Worm (Caenorhabditis elegans): ENCODE data around the gene flp-15.
A peak's percentile ranks its signal among the peaks of the same experiment; 100 is the strongest.

Gene flp-15

DNA sequence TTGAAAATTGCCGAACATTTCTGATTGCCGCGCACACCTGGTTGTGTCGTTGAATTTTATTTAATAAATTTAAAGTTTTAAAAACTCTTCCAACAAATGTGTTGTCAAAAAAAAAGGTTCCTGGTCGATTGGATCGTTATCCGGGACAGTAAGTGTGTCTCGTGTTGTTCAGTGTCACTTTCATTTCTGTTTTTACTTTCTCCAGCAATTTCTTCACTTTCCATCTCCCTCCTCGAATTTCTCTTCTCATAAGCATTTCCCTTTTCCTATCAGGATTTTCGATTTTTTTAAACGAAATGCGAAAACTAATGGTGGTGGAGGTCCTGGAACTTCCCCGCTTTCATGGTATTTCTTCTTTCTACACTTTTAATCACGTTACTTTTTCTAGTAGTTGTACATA lies 27.9 kb upstream of the flp-15 start:
- peak; percentile 78 for TF ChIP-seq blmp-1 (tag; optimal IDR thresholded peaks at IDR 0.05)
- no peak for TF ChIP-seq hlh-1 (tag; optimal IDR thresholded peaks at IDR 0.05)

DNA sequence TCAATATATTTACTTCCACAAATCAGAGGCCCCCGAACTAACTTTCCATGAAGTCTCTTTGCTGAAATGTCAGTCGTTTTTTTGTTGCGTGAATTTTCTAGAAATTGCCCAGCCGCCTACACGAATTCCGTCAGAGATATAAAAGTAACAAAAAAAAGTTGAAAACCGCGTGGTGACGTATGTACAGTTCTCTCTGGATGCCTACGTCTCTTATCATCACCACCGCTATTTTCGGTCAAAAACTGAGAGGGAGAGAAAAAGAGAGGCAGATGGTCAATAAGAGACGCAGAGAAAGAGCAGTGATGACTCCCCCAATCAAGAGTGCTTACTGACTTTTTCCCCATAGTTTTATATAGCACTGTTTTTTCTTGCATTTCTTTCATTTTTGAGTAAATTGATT lies 26.4 kb upstream of the flp-15 start:
- TF ChIP-seq ceh-39 (tag; optimal IDR thresholded peaks at IDR 0.05) (no peak), unc-39 (tag; optimal IDR thresholded peaks at IDR 0.05) (no peak), cnd-1 (tag; optimal IDR thresholded peaks at IDR 0.05) (peak; percentile 53), unc-120 (tag; optimal IDR thresholded peaks at IDR 0.05; ENCODE audit: poor library complexity, severe bottlenecking) (peak; percentile 52), lin-13 (tag; optimal IDR thresholded peaks at IDR 0.05) (no peak), pha-4 (tag; optimal IDR thresholded peaks at IDR 0.05) (peak; percentile 59), sptf-1 (tag; optimal IDR thresholded peaks at IDR 0.05) (no peak), nhr-28 (tag; optimal IDR thresholded peaks at IDR 0.05) (no peak)

DNA sequence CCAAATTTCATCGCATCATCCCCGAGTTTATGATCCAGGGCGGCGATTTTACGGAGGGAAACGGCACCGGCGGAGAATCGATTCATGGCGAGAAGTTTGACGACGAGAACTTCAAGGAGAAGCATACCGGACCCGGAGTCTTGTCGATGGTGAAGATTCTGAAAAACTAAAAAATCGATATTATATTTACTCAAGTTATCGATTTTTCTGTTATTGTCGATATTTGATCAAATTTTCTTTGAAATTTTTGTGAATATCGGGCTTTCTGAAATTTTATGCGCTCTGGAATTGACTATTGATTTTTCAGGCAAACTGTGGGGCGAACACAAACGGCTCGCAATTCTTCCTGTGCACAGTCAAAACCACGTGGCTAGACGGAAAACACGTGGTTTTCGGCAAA lies 25.5 kb upstream of the flp-15 start:
- no peak for TF ChIP-seq ztf-11 (tag; optimal IDR thresholded peaks at IDR 0.05)
- no peak for TF ChIP-seq nhr-76 (tag; optimal IDR thresholded peaks at IDR 0.05)
- TF ChIP-seq mab-5 (tag; optimal IDR thresholded peaks at IDR 0.05) = no peak
- TF ChIP-seq bed-3 (GFP tag; optimal IDR thresholded peaks at IDR 0.05) = no peak
- no peak for TF ChIP-seq ham-2 (GFP tag; optimal IDR thresholded peaks at IDR 0.05)

DNA sequence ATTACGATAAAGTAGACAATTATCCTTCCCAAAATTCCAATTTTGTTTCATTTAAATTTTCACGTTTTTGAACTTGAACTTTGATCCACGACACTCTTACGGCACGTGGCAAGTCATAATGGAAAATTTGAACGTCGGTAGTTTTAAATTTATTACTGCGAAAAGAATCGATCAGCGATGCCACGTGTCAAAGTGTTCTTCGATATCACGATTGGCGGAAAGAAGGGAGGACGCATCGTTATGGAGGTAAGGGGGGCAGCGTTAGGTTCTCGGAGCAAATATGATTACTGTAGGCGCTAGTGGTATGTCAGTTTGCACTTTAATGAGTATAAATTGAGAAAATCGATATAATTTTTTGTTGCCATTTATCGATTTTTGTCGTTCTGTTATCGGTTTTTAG lies 24.9 kb upstream of the flp-15 start, which contains the start of gene cyn-2:
TSS of gene cyn-2 (plus strand) at position 114 of the 400 bp plus-strand sequence.
- no peak for TF ChIP-seq ceh-39 (tag; optimal IDR thresholded peaks at IDR 0.05)
- TF ChIP-seq ham-2 (GFP tag; optimal IDR thresholded peaks at IDR 0.05) = no peak
- no peak for TF ChIP-seq ceh-83 (GFP tag; optimal IDR thresholded peaks at IDR 0.05)
- TF ChIP-seq flh-1 (GFP tag; optimal IDR thresholded peaks at IDR 0.05) = no peak
- TF ChIP-seq elt-1 (tag; optimal IDR thresholded peaks at IDR 0.05; ENCODE audit: borderline replicate concordance, insufficient read depth) = no peak
- TF ChIP-seq tbx-8 (GFP tag; optimal IDR thresholded peaks at IDR 0.05) = no peak
- no peak for TF ChIP-seq cnd-1 (tag; optimal IDR thresholded peaks at IDR 0.05)
- TF ChIP-seq mls-2 (tag; optimal IDR thresholded peaks at IDR 0.05) = no peak
- TF ChIP-seq bed-3 (GFP tag; optimal IDR thresholded peaks at IDR 0.05) = no peak
- no peak for TF ChIP-seq lin-32 (GFP tag; optimal IDR thresholded peaks at IDR 0.05)
- no peak for TF ChIP-seq zip-8 (tag; optimal IDR thresholded peaks at IDR 0.05)
- no peak for TF ChIP-seq unc-120 (tag; optimal IDR thresholded peaks at IDR 0.05; ENCODE audit: poor library complexity, severe bottlenecking)
- no peak for TF ChIP-seq sptf-1 (tag; optimal IDR thresholded peaks at IDR 0.05)
- no peak for TF ChIP-seq drap-1 (GFP tag; optimal IDR thresholded peaks at IDR 0.05)
- TF ChIP-seq sem-2 (GFP tag; optimal IDR thresholded peaks at IDR 0.05) = no peak

DNA sequence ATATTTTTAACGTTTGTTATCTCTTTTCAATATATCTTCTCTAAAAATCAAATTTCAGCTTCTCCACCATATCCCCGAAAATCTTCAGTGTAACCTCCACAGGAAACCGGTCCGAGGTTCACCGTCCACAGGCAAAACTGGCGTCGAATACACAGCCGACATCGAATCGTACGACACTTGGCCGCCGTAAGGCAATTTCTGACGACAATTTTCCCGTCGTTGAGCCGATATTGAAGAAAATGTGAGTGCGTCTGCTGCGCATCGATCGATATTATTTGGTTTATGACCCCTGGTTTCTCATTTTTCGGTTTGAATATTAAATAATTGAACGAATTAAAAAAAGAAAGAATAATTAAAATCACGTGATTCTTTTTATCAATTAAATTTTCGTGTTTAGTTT lies 19.6 kb upstream of the flp-15 start, which contains the start of gene cul-2:
TSS of gene cul-2 (plus strand) at position 59 of the 400 bp plus-strand sequence.
- TF ChIP-seq pha-4 (tag; optimal IDR thresholded peaks at IDR 0.05) = peak; percentile 7
- TF ChIP-seq lin-13 (tag; optimal IDR thresholded peaks at IDR 0.05) = no peak
- no peak for TF ChIP-seq zip-8 (tag; optimal IDR thresholded peaks at IDR 0.05)
- TF ChIP-seq tbx-8 (GFP tag; optimal IDR thresholded peaks at IDR 0.05) = no peak
- no peak for TF ChIP-seq bed-3 (GFP tag; optimal IDR thresholded peaks at IDR 0.05)
- peak; percentile 49 for TF ChIP-seq ceh-39 (tag; optimal IDR thresholded peaks at IDR 0.05)
- peak; percentile 15 for TF ChIP-seq ces-1 (GFP tag; optimal IDR thresholded peaks at IDR 0.05)
- no peak for TF ChIP-seq elt-3 (tag; optimal IDR thresholded peaks at IDR 0.05)
- peak; percentile 44 for TF ChIP-seq mep-1 (tag; optimal IDR thresholded peaks at IDR 0.05)
- no peak for TF ChIP-seq mab-5 (tag; optimal IDR thresholded peaks at IDR 0.05)
- TF ChIP-seq nhr-28 (tag; optimal IDR thresholded peaks at IDR 0.05) = no peak
- TF ChIP-seq unc-62 (GFP tag; optimal IDR thresholded peaks at IDR 0.05) = no peak
- TF ChIP-seq ceh-43 (GFP tag; optimal IDR thresholded peaks at IDR 0.05) = no peak
- TF ChIP-seq drap-1 (GFP tag; optimal IDR thresholded peaks at IDR 0.05) = no peak
- TF ChIP-seq hlh-1 (tag; optimal IDR thresholded peaks at IDR 0.05) = no peak
- TF ChIP-seq ham-2 (GFP tag; optimal IDR thresholded peaks at IDR 0.05) = no peak
- no peak for TF ChIP-seq nhr-12 (tag; optimal IDR thresholded peaks at IDR 0.05)
- no peak for TF ChIP-seq cnd-1 (tag; optimal IDR thresholded peaks at IDR 0.05)
- no peak for TF ChIP-seq nhr-76 (tag; optimal IDR thresholded peaks at IDR 0.05)

DNA sequence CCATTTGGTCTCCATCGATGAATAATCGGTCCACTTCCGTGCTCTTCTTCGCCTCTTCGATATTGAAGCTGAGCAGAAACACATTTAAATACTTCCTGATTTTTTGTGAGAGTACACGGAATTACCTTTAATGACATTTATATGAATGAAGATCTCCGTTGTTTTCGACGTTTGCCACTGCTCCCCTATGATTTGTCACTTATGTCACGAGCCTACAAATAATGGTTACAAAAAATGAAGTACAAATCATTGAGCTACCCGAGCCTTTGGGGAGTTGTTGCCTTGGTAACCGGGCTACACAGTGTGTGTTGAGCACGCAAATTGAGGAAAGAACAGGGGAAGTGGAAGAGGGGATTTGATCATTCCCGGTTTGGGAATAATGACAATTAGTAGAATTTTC lies 18.7 kb upstream of the flp-15 start, which contains the start of gene dyf-2:
TSS of gene dyf-2 (minus strand) at position 137 of the 400 bp plus-strand sequence.
- no peak for TF ChIP-seq ham-2 (GFP tag; optimal IDR thresholded peaks at IDR 0.05)
- no peak for TF ChIP-seq lin-13 (tag; optimal IDR thresholded peaks at IDR 0.05)
- no peak for TF ChIP-seq bed-3 (GFP tag; optimal IDR thresholded peaks at IDR 0.05)
- no peak for TF ChIP-seq ceh-43 (GFP tag; optimal IDR thresholded peaks at IDR 0.05)
- TF ChIP-seq nhr-2 (tag; optimal IDR thresholded peaks at IDR 0.05) = no peak

All from whole organism, mixed stage, embryonic.